Fruit fly (Drosophila melanogaster) whole organism, embryonic: ENCODE results near the gene AGO2.

Source experiments
- Ada2b ChIP-seq: fragments of 200-800 bp; sonication (Bioruptor generic); IDR thresholded peaks from 2 replicates; pipeline ENCODE4 v1.3.6; 2022; ENCODE audit warnings: missing biosample characterization, missing genetic modification characterization
- Bteb2 ChIP-seq: fragments of 200-800 bp; sonication (Bioruptor generic); optimal IDR thresholded peaks from 2 replicates; lab custom pipeline; 2016; ENCODE audit warnings: missing biosample characterization, missing genetic modification characterization
- CG10462 ChIP-seq: fragments of 200-800 bp; sonication (Bioruptor generic); optimal IDR thresholded peaks from 2 replicates; lab custom pipeline; 2016; ENCODE audit warnings: missing biosample characterization, missing genetic modification characterization
- CG11560 ChIP-seq: fragments of 200-800 bp; sonication (Bioruptor generic); IDR thresholded peaks from 3 replicates; pipeline ENCODE4 v1.3.6; 2022; ENCODE audit warnings: missing biosample characterization, missing genetic modification characterization
- CG12942 ChIP-seq: fragments of 200-800 bp; sonication (Bioruptor generic); optimal IDR thresholded peaks from 3 replicates; lab custom pipeline; 2016; ENCODE audit warnings: missing biosample characterization, missing genetic modification characterization
- CG13894 ChIP-seq: fragments of 200-800 bp; sonication (Bioruptor generic); optimal IDR thresholded peaks from 3 replicates; lab custom pipeline; 2018; ENCODE audit warnings: missing biosample characterization, mild to moderate bottlenecking, missing genetic modification characterization, moderate library complexity
- CG14050 ChIP-seq: fragments of 200-800 bp; sonication (Bioruptor generic); IDR thresholded peaks from 3 replicates; pipeline ENCODE4 v1.3.6; 2022; ENCODE audit warnings: missing biosample characterization, missing genetic modification characterization
- CG14667 ChIP-seq: fragments of 200-800 bp; sonication (Bioruptor generic); IDR thresholded peaks from 2 replicates; pipeline ENCODE4 v1.3.6; 2022; ENCODE audit warnings: missing biosample characterization, missing genetic modification characterization
- CG18476 ChIP-seq: fragments of 200-800 bp; sonication (Bioruptor generic); optimal IDR thresholded peaks from 2 replicates; lab custom pipeline; 2016; ENCODE audit warnings: missing biosample characterization, mild to moderate bottlenecking, missing genetic modification characterization
- CG2116 ChIP-seq: fragments of 200-800 bp; sonication (Bioruptor generic); optimal IDR thresholded peaks from 3 replicates; lab custom pipeline; 2018; ENCODE audit warnings: missing biosample characterization, mild to moderate bottlenecking, missing genetic modification characterization
- CG3847 ChIP-seq: fragments of 200-800 bp; sonication (Bioruptor generic); IDR thresholded peaks from 2 replicates; pipeline ENCODE4 v1.3.6; 2022; ENCODE audit warnings: missing biosample characterization, missing genetic modification characterization
- CG4854 ChIP-seq: fragments of 200-800 bp; sonication (Bioruptor generic); optimal IDR thresholded peaks from 2 replicates; lab custom pipeline; 2016; ENCODE audit warnings: missing biosample characterization, missing genetic modification characterization, inconsistent platforms
- CG7556 ChIP-seq: fragments of 200-800 bp; sonication (Bioruptor generic); optimal IDR thresholded peaks from 2 replicates; lab custom pipeline; 2017; ENCODE audit warnings: missing biosample characterization, mild to moderate bottlenecking, missing genetic modification characterization
- CG7963 ChIP-seq: fragments of 200-800 bp; sonication (Bioruptor generic); IDR thresholded peaks from 3 replicates; pipeline ENCODE4 v1.3.6; 2022; ENCODE audit warnings: missing biosample characterization, missing genetic modification characterization; ENCODE audit not compliant: partially characterized antibody
- CG8478 ChIP-seq: fragments of >200 bp; optimal IDR thresholded peaks from 2 replicates; lab custom pipeline; 2018
- CG9797 ChIP-seq: fragments of 200-800 bp; sonication (Bioruptor generic); optimal IDR thresholded peaks from 3 replicates; lab custom pipeline; 2018; ENCODE audit warnings: missing biosample characterization, mild to moderate bottlenecking, missing genetic modification characterization
- CG9876 ChIP-seq: fragments of 200-800 bp; sonication (Bioruptor generic); optimal IDR thresholded peaks from 2 replicates; lab custom pipeline; 2016; ENCODE audit warnings: missing biosample characterization, missing genetic modification characterization
- Dad ChIP-seq: fragments of 200-800 bp; sonication (Bioruptor generic); optimal IDR thresholded peaks from 3 replicates; lab custom pipeline; 2016; ENCODE audit warnings: missing biosample characterization, missing genetic modification characterization
- Dref ChIP-seq: fragments of 200-800 bp; sonication (Bioruptor generic); IDR thresholded peaks from 2 replicates; pipeline ENCODE4 v1.3.6; 2022; ENCODE audit warnings: missing biosample characterization, missing genetic modification characterization
- Drgx ChIP-seq: fragments of 200-800 bp; sonication (Bioruptor generic); IDR thresholded peaks from 2 replicates; pipeline ENCODE4 v1.3.6; 2022; ENCODE audit warnings: missing biosample characterization, missing genetic modification characterization
- Fer1 ChIP-seq: fragments of 200-800 bp; sonication (Bioruptor generic); optimal IDR thresholded peaks from 2 replicates; lab custom pipeline; 2017; ENCODE audit warnings: missing biosample characterization, mild to moderate bottlenecking, missing genetic modification characterization
- Gsc ChIP-seq: fragments of 200-800 bp; sonication (Bioruptor generic); IDR thresholded peaks from 2 replicates; pipeline ENCODE4 v1.3.6; 2022; ENCODE audit warnings: missing biosample characterization, missing genetic modification characterization
- Hmx ChIP-seq: fragments of 200-800 bp; sonication (Bioruptor generic); optimal IDR thresholded peaks from 2 replicates; lab custom pipeline; 2016; ENCODE audit warnings: missing biosample characterization, missing genetic modification characterization
- Mrtf ChIP-seq: fragments of 200-800 bp; sonication (Bioruptor generic); IDR thresholded peaks from 3 replicates; pipeline ENCODE4 v1.3.6; 2022; ENCODE audit warnings: missing biosample characterization, missing genetic modification characterization
- Myb ChIP-seq: fragments of 200-800 bp; sonication (Bioruptor generic); optimal IDR thresholded peaks from 2 replicates; lab custom pipeline; 2016; ENCODE audit warnings: missing biosample characterization, missing genetic modification characterization
- Scr ChIP-seq: fragments of 200-800 bp; sonication (Bioruptor generic); IDR thresholded peaks from 2 replicates; pipeline ENCODE4 v1.3.6; 2022; ENCODE audit warnings: missing biosample characterization, missing genetic modification characterization; ENCODE audit not compliant: partially characterized antibody
- Side ChIP-seq: fragments of 200-800 bp; sonication (Bioruptor generic); optimal IDR thresholded peaks from 2 replicates; lab custom pipeline; 2016; ENCODE audit warnings: missing biosample characterization, missing genetic modification characterization
- Usf ChIP-seq: fragments of 200-800 bp; sonication (Bioruptor generic); optimal IDR thresholded peaks from 2 replicates; lab custom pipeline; 2017; ENCODE audit warnings: missing genotype, missing biosample characterization, missing genetic modification characterization
- Xbp1 ChIP-seq: fragments of 200-800 bp; sonication (Bioruptor generic); optimal IDR thresholded peaks from 3 replicates; lab custom pipeline; 2016; ENCODE audit warnings: missing biosample characterization, mild to moderate bottlenecking, missing genetic modification characterization
- YL-1 ChIP-seq: fragments of 200-800 bp; sonication (Bioruptor generic); optimal IDR thresholded peaks from 3 replicates; lab custom pipeline; 2017; ENCODE audit warnings: missing biosample characterization, mild to moderate bottlenecking, missing genetic modification characterization
- amos ChIP-seq: fragments of 200-800 bp; sonication (Bioruptor generic); IDR thresholded peaks from 2 replicates; pipeline ENCODE4 v1.3.6; 2022; ENCODE audit warnings: missing biosample characterization, missing genetic modification characterization; ENCODE audit not compliant: partially characterized antibody
- bowl ChIP-seq: fragments of 200-800 bp; sonication (Bioruptor generic); IDR thresholded peaks from 2 replicates; pipeline ENCODE4 v1.3.6; 2022; ENCODE audit warnings: missing biosample characterization, missing genetic modification characterization
- crc ChIP-seq: fragments of 200-800 bp; sonication (Bioruptor generic); optimal IDR thresholded peaks from 2 replicates; lab custom pipeline; 2016; ENCODE audit warnings: missing biosample characterization, missing genetic modification characterization
- dpn ChIP-seq, 2 experiments: fragments of 200-800 bp; sonication (Bioruptor generic); optimal IDR thresholded peaks; 3 replicates each; lab custom pipeline; 2016; ENCODE audit warnings: missing biosample characterization in 2 of 2, missing genetic modification characterization in 2 of 2
- fd3F ChIP-seq: fragments of 200-800 bp; sonication (Bioruptor generic); optimal IDR thresholded peaks from 2 replicates; lab custom pipeline; 2018; ENCODE audit warnings: missing biosample characterization, mild to moderate bottlenecking, missing genetic modification characterization, moderate library complexity
- fd64A ChIP-seq: fragments of 200-800 bp; sonication (Bioruptor generic); optimal IDR thresholded peaks from 3 replicates; lab custom pipeline; 2018; ENCODE audit warnings: missing biosample characterization, mild to moderate bottlenecking, missing genetic modification characterization
- hb ChIP-seq: fragments of 200-800 bp; sonication (Bioruptor generic); IDR thresholded peaks from 3 replicates; pipeline ENCODE4 v1.3.6; 2022; ENCODE audit warnings: missing biosample characterization, missing genetic modification characterization; ENCODE audit not compliant: partially characterized antibody
- her ChIP-seq: fragments of 200-800 bp; sonication (Bioruptor generic); optimal IDR thresholded peaks from 2 replicates; lab custom pipeline; 2016; ENCODE audit warnings: missing biosample characterization, missing genetic modification characterization
- jigr1 ChIP-seq: fragments of 200-800 bp; sonication (Bioruptor generic); IDR thresholded peaks from 3 replicates; pipeline ENCODE4 v1.3.6; 2022; ENCODE audit warnings: missing biosample characterization, missing genetic modification characterization
- klu ChIP-seq: fragments of 200-800 bp; sonication (Bioruptor generic); IDR thresholded peaks from 2 replicates; pipeline ENCODE4 v1.3.6; 2022; ENCODE audit warnings: missing biosample characterization, missing genetic modification characterization
- lilli ChIP-seq: fragments of 200-800 bp; sonication (Bioruptor generic); optimal IDR thresholded peaks from 3 replicates; lab custom pipeline; 2016; ENCODE audit warnings: missing biosample characterization, missing genetic modification characterization
- maf-S ChIP-seq: fragments of 200-800 bp; sonication (Bioruptor generic); optimal IDR thresholded peaks from 2 replicates; lab custom pipeline; 2016; ENCODE audit warnings: missing biosample characterization, missing genetic modification characterization
- nmo ChIP-seq: fragments of 200-800 bp; sonication (Bioruptor generic); optimal IDR thresholded peaks from 2 replicates; lab custom pipeline; 2018; ENCODE audit warnings: missing biosample characterization, mild to moderate bottlenecking, missing genetic modification characterization, moderate library complexity
- pita ChIP-seq: fragments of 200-800 bp; sonication (Bioruptor generic); optimal IDR thresholded peaks from 2 replicates; lab custom pipeline; 2017; ENCODE audit warnings: missing biosample characterization, mild to moderate bottlenecking, missing genetic modification characterization
- pros ChIP-seq: fragments of 200-800 bp; sonication (Bioruptor generic); optimal IDR thresholded peaks from 3 replicates; lab custom pipeline; 2019; ENCODE audit warnings: missing biosample characterization, mild to moderate bottlenecking, missing genetic modification characterization, moderate library complexity
- sna ChIP-seq: fragments of 200-800 bp; sonication (Bioruptor generic); IDR thresholded peaks from 2 replicates; pipeline ENCODE4 v1.3.6; 2022; ENCODE audit warnings: missing biosample characterization, missing genetic modification characterization; ENCODE audit not compliant: partially characterized antibody
- tio ChIP-seq: fragments of 200-800 bp; sonication (Bioruptor generic); optimal IDR thresholded peaks from 2 replicates; lab custom pipeline; 2017; ENCODE audit warnings: missing biosample characterization, missing genetic modification characterization, inconsistent platforms
- trem ChIP-seq: fragments of 200-800 bp; optimal IDR thresholded peaks from 3 replicates; lab custom pipeline; 2019; ENCODE audit warnings: missing biosample characterization, mild to moderate bottlenecking, missing genetic modification characterization, moderate library complexity
- trh ChIP-seq: fragments of 200-800 bp; sonication (Bioruptor generic); optimal IDR thresholded peaks from 2 replicates; lab custom pipeline; 2016; ENCODE audit warnings: missing biosample characterization, missing genetic modification characterization
- ttk ChIP-seq: fragments of 200-800 bp; sonication (Bioruptor generic); IDR thresholded peaks from 2 replicates; pipeline ENCODE4 v2.1.2; 2022; ENCODE audit warnings: missing biosample characterization, missing genetic modification characterization
- usp ChIP-seq: fragments of >200 bp; optimal IDR thresholded peaks from 2 replicates; lab custom pipeline; 2017; ENCODE audit warnings: missing biosample characterization, missing genetic modification characterization
- yki ChIP-seq: fragments of >200 bp; optimal IDR thresholded peaks from 3 replicates; lab custom pipeline; 2018

Gene AGO2

dm6 chr3L:15533402-15534129 is 20.3 kb upstream of the AGO2 start (continued):
- TF ChIP-seq CG13894 (tag; lab: Kevin White, UChicago) (no peak), usp (GFP tag; lab: Kevin White, UChicago) (no peak), CG10462 (no peak), CG14667 (no peak), CG12942 (GFP tag; lab: Kevin White, UChicago) (no peak), Bteb2 (GFP tag; lab: Kevin White, UChicago) (no peak), Dref (no peak), CG8478 (lab: Kevin White, UChicago) (no peak), maf-S (GFP tag; lab: Kevin White, UChicago) (no peak), CG18476 (GFP tag; lab: Kevin White, UChicago) (no peak), Side (GFP tag; lab: Kevin White, UChicago) (peak; percentile 47), Gsc (no peak), klu (GFP tag; lab: Robert Waterston, UW) (no peak), yki (lab: Kevin White, UChicago) (no peak), CG11560 (tag; lab: Robert Waterston, UW) (no peak), Mrtf (no peak), Xbp1 (GFP tag; lab: Kevin White, UChicago) (peak; percentile 42), CG14050 (no peak), hb (GFP tag; lab: Robert Waterston, UW) (no peak), fd64A (GFP tag; lab: Kevin White, UChicago) (peak; percentile 42), Scr (no peak), dpn (GFP tag; optimal IDR thresholded peaks at IDR 0.05; lab: Kevin White, UChicago) (peak in 1 of 2 experiments; percentile 4), CG9876 (no peak), fd3F (GFP tag; lab: Kevin White, UChicago) (no peak), nmo (GFP tag; lab: Kevin White, UChicago) (peak; percentile 32), Usf (GFP tag; lab: Kevin White, UChicago) (no peak), pita (GFP tag; lab: Kevin White, UChicago) (no peak), crc (GFP tag; lab: Kevin White, UChicago) (no peak), ttk (peak; percentile 53), trem (tag; lab: Kevin White, UChicago) (peak; percentile 8), sna (GFP tag; lab: Robert Waterston, UW) (no peak), CG7963 (GFP tag; lab: Robert Waterston, UW) (no peak), CG2116 (GFP tag; lab: Kevin White, UChicago) (no peak), Drgx (GFP tag; lab: Robert Waterston, UW) (peak; percentile 61; the same call in 1 of the 2 replicates), amos (GFP tag; lab: Robert Waterston, UW) (no peak), CG9797 (GFP tag; lab: Kevin White, UChicago) (no peak), trh (GFP tag; lab: Kevin White, UChicago) (no peak), YL-1 (GFP tag; lab: Kevin White, UChicago) (no peak), CG4854 (no peak), CG3847 (GFP tag; lab: Robert Waterston, UW) (no peak), jigr1 (no peak), CG7556 (GFP tag; lab: Kevin White, UChicago) (no peak), Ada2b (GFP tag; lab: Robert Waterston, UW) (peak; percentile 33; the same call in 1 of the 2 replicates), bowl (GFP tag; lab: Robert Waterston, UW) (no peak), Dad (no peak), pros (peak; percentile 69), lilli (GFP tag; lab: Kevin White, UChicago) (peak; percentile 29), Hmx (GFP tag; lab: Kevin White, UChicago) (no peak), her (peak; percentile 34), Fer1 (GFP tag; lab: Kevin White, UChicago) (peak; percentile 23), tio (no peak), Myb (GFP tag; lab: Kevin White, UChicago) (no peak)
